Worm (Caenorhabditis elegans): ENCODE data around the gene kap-1.

The kap-1 gene

ce11 chrIII:7385929-7386328, 47.3 kb downstream of the kap-1 start, which contains the start of gene trd-1:
Gene trd-1, plus strand, starts transcription at chrIII:7386229.
- TF ChIP-seq F13C5.2 (tag; optimal IDR thresholded peaks at IDR 0.05) (no peak), ceh-13 (GFP tag; optimal IDR thresholded peaks at IDR 0.05) (no peak), tbx-37 (GFP tag; conservative IDR thresholded peaks at IDR 0.05) (no peak), hnd-1 (tag; optimal IDR thresholded peaks at IDR 0.05) (no peak), flt-1 (GFP tag; IDR thresholded peaks at IDR 0.05) (no peak), ets-7 (tag; optimal IDR thresholded peaks at IDR 0.05) (no peak), scrt-1 (GFP tag; IDR thresholded peaks at IDR 0.05) (no peak), ceh-36 (tag; optimal IDR thresholded peaks at IDR 0.05) (no peak), tbx-11 (GFP tag; IDR thresholded peaks at IDR 0.05) (no peak), tra-4 (tag; optimal IDR thresholded peaks at IDR 0.05) (no peak), hmbx-1 (tag; optimal IDR thresholded peaks at IDR 0.05) (no peak), ama-1 (optimal IDR thresholded peaks at IDR 0.05) (no peak), hmg-4 (GFP tag; optimal IDR thresholded peaks at IDR 0.05) (no peak), pes-1 (GFP tag; IDR thresholded peaks at IDR 0.05) (no peak), aly-1 (tag; optimal IDR thresholded peaks at IDR 0.05) (no peak)

- peak; percentile 44; the same call in 1 of the 2 replicates for TF ChIP-seq pes-1 (GFP tag; IDR thresholded peaks at IDR 0.05)
Measured at ce11 chrIII:7386539-7386938, 47.9 kb downstream of the kap-1 start.

- TF ChIP-seq tbx-11 (GFP tag; IDR thresholded peaks at IDR 0.05), result no peak
- no peak for TF ChIP-seq tra-4 (tag; optimal IDR thresholded peaks at IDR 0.05)
- TF ChIP-seq aly-1 (tag; optimal IDR thresholded peaks at IDR 0.05), result no peak
- no peak for TF ChIP-seq flt-1 (GFP tag; IDR thresholded peaks at IDR 0.05)
- no peak for TF ChIP-seq ets-7 (tag; optimal IDR thresholded peaks at IDR 0.05)
- TF ChIP-seq hmbx-1 (tag; optimal IDR thresholded peaks at IDR 0.05), result no peak
- TF ChIP-seq pes-1 (GFP tag; IDR thresholded peaks at IDR 0.05), result no peak
- TF ChIP-seq hnd-1 (tag; optimal IDR thresholded peaks at IDR 0.05), result no peak
- TF ChIP-seq B0310.2 (tag; optimal IDR thresholded peaks at IDR 0.05), result no peak
- no peak for TF ChIP-seq ceh-13 (GFP tag; optimal IDR thresholded peaks at IDR 0.05)
- no peak for TF ChIP-seq sea-1 (GFP tag; conservative IDR thresholded peaks at IDR 0.05)
Measured at ce11 chrIII:7387359-7387758, 48.7 kb downstream of the kap-1 start.

Data from whole organism, early embryonic.